Fruit fly (Drosophila melanogaster) whole organism, embryonic: ENCODE data around the gene Hr38.
A peak's percentile ranks its signal among the peaks of the same experiment; 100 is the strongest.

Experiments used
- Atf3 ChIP-seq: fragments of 200-800 bp; sonication (Bioruptor generic); optimal IDR thresholded peaks from 3 replicates; lab custom pipeline; 2016; ENCODE audit warnings: missing biosample characterization, missing genetic modification characterization
- BEAF-32 ChIP-seq: fragments of 200-800 bp; sonication (Bioruptor generic); optimal IDR thresholded peaks from 3 replicates; lab custom pipeline; 2017; ENCODE audit warnings: missing biosample characterization, missing genetic modification characterization, mild to moderate bottlenecking, moderate library complexity, missing genetic modification reagents
- BtbVII ChIP-seq: fragments of 200-800 bp; sonication (Bioruptor generic); optimal IDR thresholded peaks from 3 replicates; lab custom pipeline; 2017; ENCODE audit warnings: missing biosample characterization, mild to moderate bottlenecking, missing genetic modification characterization
- CG1024 ChIP-seq: fragments of 200-800 bp; sonication (Bioruptor generic); IDR thresholded peaks from 2 replicates; pipeline ENCODE4 v1.3.6; 2022; ENCODE audit warnings: missing biosample characterization, missing genetic modification characterization
- CG11085 ChIP-seq: fragments of 200-800 bp; sonication (Bioruptor generic); IDR thresholded peaks from 2 replicates; pipeline ENCODE4 v1.3.6; 2022; ENCODE audit warnings: missing biosample characterization, missing genetic modification characterization
- CG12219 ChIP-seq: fragments of 200-800 bp; sonication (Bioruptor generic); optimal IDR thresholded peaks from 3 replicates; lab custom pipeline; 2018; ENCODE audit warnings: missing biosample characterization, mild to moderate bottlenecking, missing genetic modification characterization
- CG12942 ChIP-seq: fragments of 200-800 bp; sonication (Bioruptor generic); optimal IDR thresholded peaks from 3 replicates; lab custom pipeline; 2016; ENCODE audit warnings: missing biosample characterization, missing genetic modification characterization
- CG13424 ChIP-seq: fragments of 200-800 bp; sonication (Bioruptor generic); optimal IDR thresholded peaks from 2 replicates; lab custom pipeline; 2019; ENCODE audit warnings: missing biosample characterization, mild to moderate bottlenecking, missing genetic modification characterization, moderate library complexity
- CG14014 ChIP-seq: fragments of 200-800 bp; sonication (Bioruptor generic); IDR thresholded peaks from 2 replicates; pipeline ENCODE4 v1.3.6; 2022; ENCODE audit warnings: missing biosample characterization, missing genetic modification characterization
- CG14441 ChIP-seq: fragments of 200-800 bp; sonication (Bioruptor generic); IDR thresholded peaks from 2 replicates; pipeline ENCODE4 v1.3.6; 2022; ENCODE audit warnings: missing biosample characterization, missing genetic modification characterization
- CG15601 ChIP-seq: fragments of 200-800 bp; sonication (Bioruptor generic); optimal IDR thresholded peaks from 3 replicates; lab custom pipeline; 2019; ENCODE audit warnings: missing biosample characterization, mild to moderate bottlenecking, missing genetic modification characterization, moderate library complexity
- CG1603 ChIP-seq: fragments of 200-800 bp; sonication (Bioruptor generic); optimal IDR thresholded peaks from 2 replicates; lab custom pipeline; 2019; ENCODE audit warnings: missing biosample characterization, mild to moderate bottlenecking, missing genetic modification characterization, moderate library complexity
- CG18599 ChIP-seq: fragments of 200-800 bp; sonication (Bioruptor generic); optimal IDR thresholded peaks from 3 replicates; lab custom pipeline; 2017; ENCODE audit warnings: missing biosample characterization, missing genetic modification characterization, mild to moderate bottlenecking, moderate library complexity, missing genetic modification reagents
- CG2116 ChIP-seq: fragments of 200-800 bp; sonication (Bioruptor generic); optimal IDR thresholded peaks from 3 replicates; lab custom pipeline; 2018; ENCODE audit warnings: missing biosample characterization, mild to moderate bottlenecking, missing genetic modification characterization
- CG30431 ChIP-seq: fragments of 200-800 bp; sonication (Bioruptor generic); optimal IDR thresholded peaks from 2 replicates; lab custom pipeline; 2017; ENCODE audit warnings: missing biosample characterization, missing genetic modification characterization
- CG3281 ChIP-seq: fragments of 200-800 bp; sonication (Bioruptor generic); optimal IDR thresholded peaks from 3 replicates; lab custom pipeline; 2017; ENCODE audit warnings: missing biosample characterization, mild to moderate bottlenecking, missing genetic modification characterization
- CG3847 ChIP-seq: fragments of 200-800 bp; sonication (Bioruptor generic); IDR thresholded peaks from 2 replicates; pipeline ENCODE4 v1.3.6; 2022; ENCODE audit warnings: missing biosample characterization, missing genetic modification characterization
- CG3995 ChIP-seq: fragments of 200-800 bp; sonication (Bioruptor generic); optimal IDR thresholded peaks from 3 replicates; lab custom pipeline; 2016; ENCODE audit warnings: missing biosample characterization, missing genetic modification characterization
- CG4617 ChIP-seq: fragments of 200-800 bp; sonication (Bioruptor generic); optimal IDR thresholded peaks from 3 replicates; lab custom pipeline; 2016; ENCODE audit warnings: missing biosample characterization, missing genetic modification characterization, borderline replicate concordance
- CG5245 ChIP-seq: fragments of 200-800 bp; sonication (Bioruptor generic); optimal IDR thresholded peaks from 3 replicates; lab custom pipeline; 2016; ENCODE audit warnings: missing biosample characterization, missing genetic modification characterization
- CG6813 ChIP-seq: fragments of 200-800 bp; sonication (Bioruptor generic); optimal IDR thresholded peaks from 2 replicates; lab custom pipeline; 2017; ENCODE audit warnings: missing biosample characterization, missing genetic modification characterization, mild to moderate bottlenecking, moderate library complexity, missing genetic modification reagents
- CG7556 ChIP-seq: fragments of 200-800 bp; sonication (Bioruptor generic); optimal IDR thresholded peaks from 2 replicates; lab custom pipeline; 2017; ENCODE audit warnings: missing biosample characterization, mild to moderate bottlenecking, missing genetic modification characterization
- CG7786 ChIP-seq: fragments of 200-800 bp; sonication (Bioruptor generic); optimal IDR thresholded peaks from 2 replicates; lab custom pipeline; 2016; ENCODE audit warnings: missing biosample characterization, missing genetic modification characterization
- CG7963 ChIP-seq: fragments of 200-800 bp; sonication (Bioruptor generic); IDR thresholded peaks from 3 replicates; pipeline ENCODE4 v1.3.6; 2022; ENCODE audit warnings: missing biosample characterization, missing genetic modification characterization; ENCODE audit not compliant: partially characterized antibody
- CG8290 ChIP-seq, 3 experiments: fragments of 200-800 bp; sonication (Bioruptor generic); optimal IDR thresholded peaks; 2 replicates each; lab custom pipeline; 2016 to 2019; ENCODE audit warnings: missing biosample characterization in 3 of 3, missing genetic modification characterization in 3 of 3, mild to moderate bottlenecking in 2 of 3, moderate library complexity in 1 of 3
- CTCF ChIP-seq: fragments of 200-800 bp; sonication (Bioruptor generic); optimal IDR thresholded peaks from 2 replicates; lab custom pipeline; 2017; ENCODE audit warnings: missing biosample characterization, mild to moderate bottlenecking, missing genetic modification characterization, moderate library complexity
- Fer3 ChIP-seq: fragments of 200-800 bp; sonication (Bioruptor generic); optimal IDR thresholded peaks from 2 replicates; lab custom pipeline; 2018; ENCODE audit warnings: missing biosample characterization, mild to moderate bottlenecking, missing genetic modification characterization, moderate library complexity
- Opbp ChIP-seq: fragments of 200-800 bp; sonication (Bioruptor generic); IDR thresholded peaks from 3 replicates; pipeline ENCODE4 v1.3.6; 2022; ENCODE audit warnings: missing biosample characterization, missing genetic modification characterization; ENCODE audit not compliant: partially characterized antibody
- Scr ChIP-seq: fragments of 200-800 bp; sonication (Bioruptor generic); IDR thresholded peaks from 2 replicates; pipeline ENCODE4 v1.3.6; 2022; ENCODE audit warnings: missing biosample characterization, missing genetic modification characterization; ENCODE audit not compliant: partially characterized antibody
- amos ChIP-seq: fragments of 200-800 bp; sonication (Bioruptor generic); IDR thresholded peaks from 2 replicates; pipeline ENCODE4 v1.3.6; 2022; ENCODE audit warnings: missing biosample characterization, missing genetic modification characterization; ENCODE audit not compliant: partially characterized antibody
- bcd ChIP-seq: fragments of 200-800 bp; sonication (Bioruptor generic); optimal IDR thresholded peaks from 2 replicates; lab custom pipeline; 2017; ENCODE audit warnings: missing biosample characterization, mild to moderate bottlenecking, missing genetic modification characterization
- btn ChIP-seq: fragments of 200-800 bp; sonication (Bioruptor generic); optimal IDR thresholded peaks from 2 replicates; lab custom pipeline; 2016; ENCODE audit warnings: missing biosample characterization, missing genetic modification characterization
- croc ChIP-seq: fragments of 200-800 bp; sonication (Bioruptor generic); conservative IDR thresholded peaks from 3 replicates; pipeline ENCODE4 v1.3.6; 2022; ENCODE audit warnings: missing biosample characterization, missing genetic modification characterization
- crp ChIP-seq, 2 experiments: fragments of 200-800 bp; sonication (Bioruptor generic); optimal IDR thresholded peaks; 2 replicates in 1 of 2; 3 replicates in 1 of 2; lab custom pipeline; 2017; ENCODE audit warnings: missing biosample characterization in 2 of 2, missing genetic modification characterization in 2 of 2, mild to moderate bottlenecking in 1 of 2, moderate library complexity in 1 of 2
- ewg ChIP-seq: fragments of 200-800 bp; sonication (Bioruptor generic); optimal IDR thresholded peaks from 3 replicates; lab custom pipeline; 2017; ENCODE audit warnings: mild to moderate bottlenecking, missing biosample characterization, missing genetic modification reagents, missing genetic modification characterization
- exex ChIP-seq: fragments of 200-800 bp; sonication (Bioruptor generic); optimal IDR thresholded peaks from 4 replicates; lab custom pipeline; 2018; ENCODE audit warnings: missing biosample characterization, mild to moderate bottlenecking, missing genetic modification characterization, moderate library complexity
- gcm ChIP-seq: fragments of 200-800 bp; sonication (Bioruptor generic); optimal IDR thresholded peaks from 2 replicates; lab custom pipeline; 2019; ENCODE audit warnings: missing biosample characterization, mild to moderate bottlenecking, missing genetic modification characterization, moderate library complexity
- gro ChIP-seq: fragments of 200-800 bp; sonication (Bioruptor generic); optimal IDR thresholded peaks from 2 replicates; lab custom pipeline; 2016; ENCODE audit warnings: missing biosample characterization, missing genetic modification characterization
- insv ChIP-seq, 2 experiments: fragments of 200-800 bp; sonication (Bioruptor generic); optimal IDR thresholded peaks; 3 replicates each; lab custom pipeline; 2016 to 2018; ENCODE audit warnings: missing biosample characterization in 2 of 2, missing genetic modification characterization in 2 of 2
- jing ChIP-seq: fragments of 200-800 bp; sonication (Bioruptor generic); optimal IDR thresholded peaks from 2 replicates; lab custom pipeline; 2018; ENCODE audit warnings: missing biosample characterization, mild to moderate bottlenecking, missing genetic modification characterization
- pfk ChIP-seq: fragments of 200-800 bp; sonication (Bioruptor generic); optimal IDR thresholded peaks from 2 replicates; lab custom pipeline; 2018; ENCODE audit warnings: missing biosample characterization, mild to moderate bottlenecking, missing genetic modification characterization, moderate library complexity
- ro ChIP-seq: fragments of 200-800 bp; sonication (Bioruptor generic); IDR thresholded peaks from 2 replicates; pipeline ENCODE4 v1.3.6; 2022; ENCODE audit warnings: missing biosample characterization, missing genetic modification characterization
- sc ChIP-seq, 3 experiments: fragments of >200 bp in 2 of 3; fragments of 200-800 bp in 1 of 3; sonication (Bioruptor generic) in 1 of 3; optimal IDR thresholded peaks; 2 replicates in 2 of 3; 3 replicates in 1 of 3; lab custom pipeline; 2017; ENCODE audit warnings: mild to moderate bottlenecking in 1 of 3, missing biosample characterization in 1 of 3, missing genetic modification characterization in 1 of 3, missing genetic modification reagents in 1 of 3
- sisA ChIP-seq: fragments of 200-800 bp; sonication (Bioruptor generic); IDR thresholded peaks from 2 replicates; pipeline ENCODE4 v1.3.6; 2022; ENCODE audit warnings: missing biosample characterization, missing genetic modification characterization
- slbo ChIP-seq: fragments of 200-800 bp; sonication (Bioruptor generic); IDR thresholded peaks from 2 replicates; pipeline ENCODE4 v1.3.6; 2022; ENCODE audit warnings: missing biosample characterization, missing genetic modification characterization
- slou ChIP-seq: fragments of 200-800 bp; sonication (Bioruptor generic); optimal IDR thresholded peaks from 3 replicates; lab custom pipeline; 2016; ENCODE audit warnings: missing biosample characterization, missing genetic modification characterization
- stwl ChIP-seq: fragments of 200-800 bp; sonication (Bioruptor generic); optimal IDR thresholded peaks from 3 replicates; lab custom pipeline; 2018; ENCODE audit warnings: missing biosample characterization, mild to moderate bottlenecking, missing genetic modification characterization, moderate library complexity
- vfl ChIP-seq: fragments of 200-800 bp; sonication (Bioruptor generic); optimal IDR thresholded peaks from 2 replicates; lab custom pipeline; 2016; ENCODE audit warnings: missing biosample characterization, missing genetic modification characterization
- wor ChIP-seq: fragments of 200-800 bp; sonication (Bioruptor generic); IDR thresholded peaks from 2 replicates; pipeline ENCODE4 v1.3.6; 2022; ENCODE audit warnings: missing biosample characterization, missing genetic modification characterization
- zen2 ChIP-seq: fragments of 200-800 bp; sonication (Bioruptor generic); IDR thresholded peaks from 3 replicates; pipeline ENCODE4 v1.3.6; 2022; ENCODE audit warnings: missing biosample characterization, missing genetic modification characterization; ENCODE audit not compliant: partially characterized antibody

Hr38 gene

dm6 chr2L:20734687-20735088 lies 20.3 kb upstream of the Hr38 start (continued):
- TF ChIP-seq Opbp (GFP tag; lab: Robert Waterston, UW) (peak; percentile 50; the same call in 2 of the 3 replicates), gcm (GFP tag; lab: Kevin White, UChicago) (no peak), CG30431 (GFP tag; lab: Kevin White, UChicago) (no peak), pfk (GFP tag; lab: Kevin White, UChicago) (no peak), CG18599 (GFP tag; lab: Kevin White, UChicago) (no peak), CG2116 (peak; percentile 63), sisA (GFP tag; lab: Robert Waterston, UW) (no peak), CG7786 (no peak), CG4617 (GFP tag; lab: Kevin White, UChicago) (peak; percentile 52), CG3995 (GFP tag; lab: Kevin White, UChicago) (no peak), CG3281 (no peak), CTCF (no peak), gro (GFP tag; lab: Kevin White, UChicago) (no peak), CG7556 (no peak), insv (GFP tag; optimal IDR thresholded peaks at IDR 0.05; lab: Kevin White, UChicago) (no peak), slou (GFP tag; lab: Kevin White, UChicago) (no peak), CG12942 (no peak), bcd (GFP tag; lab: Kevin White, UChicago) (no peak), BEAF-32 (GFP tag; lab: Kevin White, UChicago) (peak; percentile 71), Scr (peak; percentile 70), CG8290 (GFP tag; optimal IDR thresholded peaks at IDR 0.05; lab: Kevin White, UChicago) (no peak), CG8290 (tag; optimal IDR thresholded peaks at IDR 0.05; lab: Kevin White, UChicago) (no peak), crp (GFP tag; optimal IDR thresholded peaks at IDR 0.05; lab: Kevin White, UChicago) (no peak), croc (GFP tag; lab: Robert Waterston, UW) (no peak), ewg (GFP tag; lab: Kevin White, UChicago) (no peak), CG6813 (GFP tag; lab: Kevin White, UChicago) (no peak), CG11085 (no peak), slbo (GFP tag; lab: Robert Waterston, UW) (no peak), CG3847 (GFP tag; lab: Robert Waterston, UW) (no peak), ro (GFP tag; lab: Robert Waterston, UW) (no peak), Fer3 (no peak), CG12219 (no peak), CG15601 (tag; lab: Kevin White, UChicago) (no peak), amos (GFP tag; lab: Robert Waterston, UW) (peak; percentile 58), jing (GFP tag; lab: Kevin White, UChicago) (no peak), btn (GFP tag; lab: Kevin White, UChicago) (no peak), CG5245 (no peak), Atf3 (GFP tag; lab: Kevin White, UChicago) (no peak), wor (GFP tag; lab: Robert Waterston, UW) (no peak), stwl (peak; percentile 34), sc (optimal IDR thresholded peaks at IDR 0.05; lab: Kevin White, UChicago) (no peak), sc (GFP tag; optimal IDR thresholded peaks at IDR 0.05; lab: Kevin White, UChicago) (no peak), CG7963 (GFP tag; lab: Robert Waterston, UW) (peak; percentile 51; the same call in 1 of the 3 replicates), CG1024 (no peak), vfl (GFP tag; lab: Kevin White, UChicago) (no peak), CG14014 (no peak), BtbVII (GFP tag; lab: Kevin White, UChicago) (no peak), CG13424 (tag; lab: Kevin White, UChicago) (no peak), CG14441 (GFP tag; lab: Robert Waterston, UW) (no peak), zen2 (GFP tag; lab: Robert Waterston, UW) (0 out of 3 replicates have a peak, but pooled peaks have one; percentile 53), exex (tag; lab: Kevin White, UChicago) (no peak), CG1603 (tag; lab: Kevin White, UChicago) (peak; percentile 6)
